Worm (Caenorhabditis elegans): ENCODE data around the gene Y77E11A.12.

DNA sequence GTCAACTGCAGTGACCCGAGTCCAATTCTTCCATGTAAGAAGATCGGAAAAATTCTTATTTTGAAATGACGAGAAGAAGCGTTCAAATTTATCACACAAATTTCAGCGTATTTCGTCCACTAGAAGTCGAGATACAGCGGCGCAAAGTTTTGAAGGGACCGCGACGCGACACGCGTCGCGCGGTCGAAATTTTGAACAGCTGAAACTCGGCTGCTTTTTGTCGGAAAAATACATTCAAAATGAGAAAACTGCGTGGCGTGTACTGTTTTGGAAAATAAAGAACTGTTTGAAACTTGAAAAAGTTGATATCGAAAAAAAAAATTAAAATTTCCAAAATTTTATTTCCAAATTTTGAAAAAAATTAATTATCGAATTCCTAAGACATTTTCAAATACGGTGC lies 38.0 kb upstream of the Y77E11A.12 start:
- no peak for TF ChIP-seq gmeb-1 (tag; optimal IDR thresholded peaks at IDR 0.05)
- TF ChIP-seq ZK546.5 (tag; optimal IDR thresholded peaks at IDR 0.05): no peak
- no peak for TF ChIP-seq nhr-77 (tag; optimal IDR thresholded peaks at IDR 0.05)
- no peak for TF ChIP-seq mdl-1 (tag; optimal IDR thresholded peaks at IDR 0.05)
- TF ChIP-seq elt-3 (tag; optimal IDR thresholded peaks at IDR 0.05): no peak
- TF ChIP-seq nhr-25 (tag; optimal IDR thresholded peaks at IDR 0.05): no peak
- no peak for TF ChIP-seq blmp-1 (tag; optimal IDR thresholded peaks at IDR 0.05; ENCODE audit: insufficient read depth)
- TF ChIP-seq unc-62 (GFP tag; optimal IDR thresholded peaks at IDR 0.05): no peak
